Worm (Caenorhabditis elegans): ENCODE results near the gene C55A1.1.

Gene C55A1.1

ce11 chrV:15621518-15621917, at the start of gene C55A1.1:
C55A1.1 (plus strand) TSS chrV:15621818.
- no peak for TF ChIP-seq K09A11.1 (tag; optimal IDR thresholded peaks at IDR 0.05; ENCODE audit: insufficient read depth)
- no peak for TF ChIP-seq ceh-34 (tag; optimal IDR thresholded peaks at IDR 0.05)
- TF ChIP-seq sox-4 (tag; optimal IDR thresholded peaks at IDR 0.05): no peak
- no peak for TF ChIP-seq gmeb-2 (tag; optimal IDR thresholded peaks at IDR 0.05)
- TF ChIP-seq pros-1 (tag; optimal IDR thresholded peaks at IDR 0.05): no peak
- no peak for TF ChIP-seq hlh-30 (tag; optimal IDR thresholded peaks at IDR 0.05; ENCODE audit: insufficient read depth)
- no peak for TF ChIP-seq ceh-22 (tag; optimal IDR thresholded peaks at IDR 0.05)

ce11 chrV:15572613-15573012, 49.0 kb upstream of the C55A1.1 start, which contains the start of gene fbxa-94:
fbxa-94 (plus strand) TSS chrV:15572913.
- TF ChIP-seq pat-9 (tag; optimal IDR thresholded peaks at IDR 0.05): no peak
- peak; percentile 6 for TF ChIP-seq nfya-1 (tag; optimal IDR thresholded peaks at IDR 0.05)

ce11 chrV:15575305-15575704, 46.3 kb upstream of the C55A1.1 start, which contains the start of gene mdt-28:
mdt-28 (minus strand) TSS chrV:15575405.
- no peak for TF ChIP-seq Y22D7AL.16 (tag; optimal IDR thresholded peaks at IDR 0.05)
- TF ChIP-seq ceh-18 (tag; optimal IDR thresholded peaks at IDR 0.05): no peak
- no peak for TF ChIP-seq K02D7.2 (tag; optimal IDR thresholded peaks at IDR 0.05)
- no peak for TF ChIP-seq ahr-1 (tag; optimal IDR thresholded peaks at IDR 0.05)
- TF ChIP-seq ceh-34 (tag; optimal IDR thresholded peaks at IDR 0.05): no peak
- TF ChIP-seq ttx-3 (tag; optimal IDR thresholded peaks at IDR 0.05): no peak

- no peak for TF ChIP-seq gmeb-2 (tag; optimal IDR thresholded peaks at IDR 0.05)
- no peak for TF ChIP-seq ceh-2 (tag; optimal IDR thresholded peaks at IDR 0.05)
- no peak for TF ChIP-seq ztf-16 (tag; optimal IDR thresholded peaks at IDR 0.05)
- no peak for TF ChIP-seq F13H6.1 (tag; optimal IDR thresholded peaks at IDR 0.05)
- TF ChIP-seq ceh-34 (tag; optimal IDR thresholded peaks at IDR 0.05): no peak
- TF ChIP-seq ceh-19 (GFP tag; optimal IDR thresholded peaks at IDR 0.05): no peak
- no peak for TF ChIP-seq pha-2 (tag; optimal IDR thresholded peaks at IDR 0.05)
- no peak for TF ChIP-seq pqm-1 (tag; optimal IDR thresholded peaks at IDR 0.05)
- no peak for TF ChIP-seq nfya-1 (tag; optimal IDR thresholded peaks at IDR 0.05)
- no peak for TF ChIP-seq K02D7.2 (tag; optimal IDR thresholded peaks at IDR 0.05)
- no peak for TF ChIP-seq hlh-6 (tag; optimal IDR thresholded peaks at IDR 0.05)
- TF ChIP-seq unc-42 (tag; optimal IDR thresholded peaks at IDR 0.05): no peak
- no peak for TF ChIP-seq mec-3 (tag; optimal IDR thresholded peaks at IDR 0.05; ENCODE audit: borderline replicate concordance)
- TF ChIP-seq ceh-6 (GFP tag; optimal IDR thresholded peaks at IDR 0.05): no peak
- TF ChIP-seq sdc-2 (tag; optimal IDR thresholded peaks at IDR 0.05): no peak
- TF ChIP-seq ceh-48 (tag; optimal IDR thresholded peaks at IDR 0.05): no peak
- TF ChIP-seq ceh-30 (tag; optimal IDR thresholded peaks at IDR 0.05): no peak
- no peak for TF ChIP-seq eyg-1 (tag; optimal IDR thresholded peaks at IDR 0.05)
- TF ChIP-seq fkh-10 (GFP tag; optimal IDR thresholded peaks at IDR 0.05): no peak
- TF ChIP-seq elt-4 (tag; optimal IDR thresholded peaks at IDR 0.05): no peak
Measured at ce11 chrV:15577395-15577896, 44.2 kb upstream of the C55A1.1 start, which contains the start of gene atx-3. atx-3 (minus strand) TSS chrV:15577445.

- TF ChIP-seq C08G9.2 (tag; optimal IDR thresholded peaks at IDR 0.05) (no peak), unc-3 (GFP tag; conservative IDR thresholded peaks at IDR 0.05) (no peak), unc-3 (tag; optimal IDR thresholded peaks at IDR 0.05) (no peak), nfya-1 (tag; optimal IDR thresholded peaks at IDR 0.05) (peak; percentile 31), ceh-45 (GFP tag; IDR thresholded peaks at IDR 0.05) (no peak), che-1 (tag; optimal IDR thresholded peaks at IDR 0.05) (no peak), elt-4 (tag; optimal IDR thresholded peaks at IDR 0.05) (no peak), ceh-22 (tag; optimal IDR thresholded peaks at IDR 0.05) (no peak)
Measured at ce11 chrV:15578386-15578785, 43.2 kb upstream of the C55A1.1 start, which contains the start of gene F28F8.9. F28F8.9 (minus strand) TSS chrV:15578673.

All from whole organism, late embryonic.